Fruit fly (Drosophila melanogaster): ENCODE data around the gene TfAP-2.

DNA sequence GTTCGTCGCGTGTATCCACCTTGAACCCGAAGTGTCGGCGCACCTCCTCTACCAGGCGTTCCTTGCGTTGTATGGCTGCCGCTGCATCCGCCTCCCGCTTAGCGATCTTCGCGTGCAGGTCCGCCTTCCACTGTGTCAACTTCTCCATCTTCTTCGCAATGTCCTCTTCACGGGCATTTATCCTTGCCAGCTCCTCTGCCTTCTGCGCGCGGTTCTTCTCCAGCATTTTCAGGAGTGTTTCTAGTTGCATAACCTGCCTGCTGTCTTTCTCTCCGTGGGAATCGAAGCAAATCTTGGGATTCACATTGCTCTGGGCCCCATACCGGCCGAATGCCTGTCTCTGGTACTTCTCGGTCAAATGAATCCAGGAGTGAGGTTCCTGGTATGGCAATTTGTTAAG lies 18.4 kb upstream of the TfAP-2 start:
- TF ChIP-seq h (optimal IDR thresholded peaks at IDR 0.05) (no peak), ttk (optimal IDR thresholded peaks at IDR 0.05) (no peak)

Measured in Kc167 (cell line).